Fruit fly (Drosophila melanogaster) whole organism, embryonic: Measurements from ENCODE around the gene NetB.
A peak's percentile ranks its signal among the peaks of the same experiment; 100 is the strongest.

Source experiments
- Abd-B ChIP-seq: fragments of 200-800 bp; sonication (Bioruptor generic); optimal IDR thresholded peaks from 2 replicates; lab custom pipeline; 2018; ENCODE audit warnings: missing biosample characterization, mild to moderate bottlenecking, missing genetic modification characterization, moderate library complexity
- Ada2b ChIP-seq: fragments of 200-800 bp; sonication (Bioruptor generic); IDR thresholded peaks from 2 replicates; pipeline ENCODE4 v1.3.6; 2022; ENCODE audit warnings: missing biosample characterization, missing genetic modification characterization
- Asciz ChIP-seq: fragments of 200-800 bp; sonication (Bioruptor generic); optimal IDR thresholded peaks from 2 replicates; lab custom pipeline; 2017; ENCODE audit warnings: missing biosample characterization, mild to moderate bottlenecking, missing genetic modification characterization, missing genetic modification reagents
- CG10209 ChIP-seq: fragments of 200-800 bp; sonication (Bioruptor generic); optimal IDR thresholded peaks from 3 replicates; lab custom pipeline; 2017; ENCODE audit warnings: missing biosample characterization, mild to moderate bottlenecking, missing genetic modification characterization, missing genetic modification reagents
- CG10267 ChIP-seq: fragments of 200-800 bp; sonication (Bioruptor generic); optimal IDR thresholded peaks from 2 replicates; lab custom pipeline; 2018; ENCODE audit warnings: missing biosample characterization, mild to moderate bottlenecking, missing genetic modification characterization, moderate library complexity
- CG10274 ChIP-seq: fragments of 200-800 bp; sonication (Bioruptor generic); optimal IDR thresholded peaks from 3 replicates; lab custom pipeline; 2017; ENCODE audit warnings: missing biosample characterization, mild to moderate bottlenecking, missing genetic modification characterization
- CG10979 ChIP-seq: fragments of 200-800 bp; sonication (Bioruptor generic); optimal IDR thresholded peaks from 2 replicates; lab custom pipeline; 2018; ENCODE audit warnings: missing biosample characterization, mild to moderate bottlenecking, missing genetic modification characterization, moderate library complexity
- CG14710 ChIP-seq: fragments of 200-800 bp; sonication (Bioruptor generic); optimal IDR thresholded peaks from 3 replicates; lab custom pipeline; 2019; ENCODE audit warnings: missing biosample characterization, mild to moderate bottlenecking, missing genetic modification characterization, moderate library complexity
- CG17359 ChIP-seq: fragments of 200-800 bp; sonication (Bioruptor generic); optimal IDR thresholded peaks from 3 replicates; lab custom pipeline; 2018; ENCODE audit warnings: missing biosample characterization, mild to moderate bottlenecking, missing genetic modification characterization, moderate library complexity
- CG2678 ChIP-seq: fragments of 200-800 bp; sonication (Bioruptor generic); optimal IDR thresholded peaks from 3 replicates; lab custom pipeline; 2019; ENCODE audit warnings: missing biosample characterization, mild to moderate bottlenecking, missing genetic modification characterization, moderate library complexity
- CG2712 ChIP-seq: fragments of 200-800 bp; optimal IDR thresholded peaks from 3 replicates; lab custom pipeline; 2019; ENCODE audit warnings: missing biosample characterization, mild to moderate bottlenecking, missing genetic modification characterization, moderate library complexity
- CG2889 ChIP-seq: fragments of 200-800 bp; sonication (Bioruptor generic); IDR thresholded peaks from 3 replicates; pipeline ENCODE4 v1.3.6; 2022; ENCODE audit warnings: missing biosample characterization, missing genetic modification characterization
- CG31441 ChIP-seq: fragments of 200-800 bp; sonication (Bioruptor generic); IDR thresholded peaks from 2 replicates; pipeline ENCODE4 v1.3.6; 2022; ENCODE audit warnings: missing biosample characterization, missing genetic modification characterization
- CG33213 ChIP-seq: fragments of 200-800 bp; sonication (Bioruptor generic); optimal IDR thresholded peaks from 3 replicates; lab custom pipeline; 2016; ENCODE audit warnings: missing biosample characterization, missing genetic modification characterization
- CG42726 ChIP-seq: fragments of 200-800 bp; sonication (Bioruptor generic); IDR thresholded peaks from 2 replicates; pipeline ENCODE4 v1.3.6; 2022; ENCODE audit warnings: missing biosample characterization, missing genetic modification characterization; ENCODE audit not compliant: partially characterized antibody
- CG4282 ChIP-seq: fragments of 200-800 bp; sonication (Bioruptor generic); optimal IDR thresholded peaks from 2 replicates; lab custom pipeline; 2016; ENCODE audit warnings: missing biosample characterization, missing genetic modification characterization
- CG6689 ChIP-seq: fragments of 200-800 bp; sonication (Bioruptor generic); IDR thresholded peaks from 2 replicates; pipeline ENCODE4 v1.3.6; 2022; ENCODE audit warnings: missing biosample characterization, missing genetic modification characterization
- CG8388 ChIP-seq: fragments of 200-800 bp; sonication (Bioruptor generic); optimal IDR thresholded peaks from 2 replicates; lab custom pipeline; 2019; ENCODE audit warnings: missing biosample characterization, mild to moderate bottlenecking, missing genetic modification characterization, moderate library complexity
- CG9215 ChIP-seq: fragments of 200-800 bp; sonication (Bioruptor generic); IDR thresholded peaks from 2 replicates; pipeline ENCODE4 v1.3.6; 2022; ENCODE audit warnings: missing biosample characterization, missing genetic modification characterization
- CG9797 ChIP-seq: fragments of 200-800 bp; sonication (Bioruptor generic); optimal IDR thresholded peaks from 3 replicates; lab custom pipeline; 2018; ENCODE audit warnings: missing biosample characterization, mild to moderate bottlenecking, missing genetic modification characterization
- Camta ChIP-seq: fragments of 200-800 bp; sonication (Bioruptor generic); optimal IDR thresholded peaks from 2 replicates; lab custom pipeline; 2016; ENCODE audit warnings: missing biosample characterization, missing genetic modification characterization
- D19A ChIP-seq: fragments of 200-800 bp; optimal IDR thresholded peaks from 3 replicates; lab custom pipeline; 2019; ENCODE audit warnings: missing biosample characterization, mild to moderate bottlenecking, missing genetic modification characterization, moderate library complexity
- Ets65A ChIP-seq: fragments of 200-800 bp; sonication (Bioruptor generic); peaks from one replicate; lab custom pipeline; 2016; ENCODE audit warnings: missing biosample characterization, missing genetic modification characterization
- Fer1 ChIP-seq: fragments of 200-800 bp; sonication (Bioruptor generic); optimal IDR thresholded peaks from 2 replicates; lab custom pipeline; 2017; ENCODE audit warnings: missing biosample characterization, mild to moderate bottlenecking, missing genetic modification characterization
- Fer3 ChIP-seq: fragments of 200-800 bp; sonication (Bioruptor generic); optimal IDR thresholded peaks from 2 replicates; lab custom pipeline; 2018; ENCODE audit warnings: missing biosample characterization, mild to moderate bottlenecking, missing genetic modification characterization, moderate library complexity
- HmgD ChIP-seq: fragments of 200-800 bp; sonication (Bioruptor generic); optimal IDR thresholded peaks from 3 replicates; lab custom pipeline; 2016; ENCODE audit warnings: missing biosample characterization, missing genetic modification characterization
- Hr39 ChIP-seq: fragments of >200 bp; optimal IDR thresholded peaks from 2 replicates; lab custom pipeline; 2017
- Lim3 ChIP-seq: fragments of 200-800 bp; sonication (Bioruptor generic); IDR thresholded peaks from 2 replicates; pipeline ENCODE4 v1.3.6; 2022; ENCODE audit warnings: missing biosample characterization, missing genetic modification characterization
- Mes4 ChIP-seq: fragments of 200-800 bp; sonication (Bioruptor generic); optimal IDR thresholded peaks from 2 replicates; lab custom pipeline; 2016; ENCODE audit warnings: missing biosample characterization, missing genetic modification characterization
- Neu2 ChIP-seq: fragments of 200-800 bp; sonication (Bioruptor generic); optimal IDR thresholded peaks from 3 replicates; lab custom pipeline; 2016; ENCODE audit warnings: missing biosample characterization, missing genetic modification characterization, borderline replicate concordance
- Poxn ChIP-seq: fragments of 200-800 bp; sonication (Bioruptor generic); IDR thresholded peaks from 2 replicates; pipeline ENCODE4 v1.3.6; 2022; ENCODE audit warnings: missing biosample characterization, missing genetic modification characterization
- Rfx ChIP-seq: fragments of 200-800 bp; sonication (Bioruptor generic); IDR thresholded peaks from 2 replicates; pipeline ENCODE4 v1.3.6; 2022; ENCODE audit warnings: missing biosample characterization, missing genetic modification characterization
- Xbp1 ChIP-seq: fragments of 200-800 bp; sonication (Bioruptor generic); optimal IDR thresholded peaks from 3 replicates; lab custom pipeline; 2016; ENCODE audit warnings: missing biosample characterization, mild to moderate bottlenecking, missing genetic modification characterization
- ase ChIP-seq: fragments of 200-800 bp; sonication (Bioruptor generic); IDR thresholded peaks from 3 replicates; pipeline ENCODE4 v1.3.6; 2022; ENCODE audit warnings: missing biosample characterization, missing genetic modification characterization
- crp ChIP-seq, 2 experiments: fragments of 200-800 bp; sonication (Bioruptor generic); optimal IDR thresholded peaks; 2 replicates in 1 of 2; 3 replicates in 1 of 2; lab custom pipeline; 2017; ENCODE audit warnings: missing biosample characterization in 2 of 2, missing genetic modification characterization in 2 of 2, mild to moderate bottlenecking in 1 of 2, moderate library complexity in 1 of 2
- disco-r ChIP-seq: fragments of 200-800 bp; sonication (Bioruptor generic); optimal IDR thresholded peaks from 2 replicates; lab custom pipeline; 2016; ENCODE audit warnings: missing biosample characterization, missing genetic modification characterization
- dysf ChIP-seq: fragments of 200-800 bp; sonication (Bioruptor generic); IDR thresholded peaks from 3 replicates; pipeline ENCODE4 v1.3.6; 2022; ENCODE audit warnings: missing biosample characterization, missing genetic modification characterization
- emc ChIP-seq: fragments of 200-800 bp; sonication (Bioruptor generic); optimal IDR thresholded peaks from 2 replicates; lab custom pipeline; 2016; ENCODE audit warnings: missing biosample characterization, missing genetic modification characterization
- gem ChIP-seq: fragments of 200-800 bp; sonication (Bioruptor generic); optimal IDR thresholded peaks from 2 replicates; lab custom pipeline; 2019; ENCODE audit warnings: missing biosample characterization, mild to moderate bottlenecking, missing genetic modification characterization, moderate library complexity
- klu ChIP-seq: fragments of 200-800 bp; sonication (Bioruptor generic); IDR thresholded peaks from 2 replicates; pipeline ENCODE4 v1.3.6; 2022; ENCODE audit warnings: missing biosample characterization, missing genetic modification characterization
- lab ChIP-seq: fragments of 200-800 bp; sonication (Bioruptor generic); optimal IDR thresholded peaks from 3 replicates; lab custom pipeline; 2017; ENCODE audit warnings: missing biosample characterization, missing genetic modification characterization, mild to moderate bottlenecking, moderate library complexity, missing genetic modification reagents
- mam ChIP-seq: fragments of 200-800 bp; sonication (Bioruptor generic); optimal IDR thresholded peaks from 3 replicates; lab custom pipeline; 2016; ENCODE audit warnings: missing biosample characterization, missing genetic modification characterization
- phol ChIP-seq: fragments of 200-800 bp; sonication (Bioruptor generic); optimal IDR thresholded peaks from 3 replicates; lab custom pipeline; 2018; ENCODE audit warnings: missing biosample characterization, mild to moderate bottlenecking, missing genetic modification characterization, moderate library complexity
- pum ChIP-seq: fragments of 200-800 bp; sonication (Bioruptor generic); optimal IDR thresholded peaks from 2 replicates; lab custom pipeline; 2016; ENCODE audit warnings: missing biosample characterization, missing genetic modification characterization
- ranshi ChIP-seq: fragments of 200-800 bp; sonication (Bioruptor generic); IDR thresholded peaks from 2 replicates; pipeline ENCODE4 v1.3.6; 2022; ENCODE audit warnings: missing biosample characterization, missing genetic modification characterization
- repo ChIP-seq: fragments of 200-800 bp; sonication (Bioruptor generic); optimal IDR thresholded peaks from 2 replicates; lab custom pipeline; 2016; ENCODE audit warnings: missing biosample characterization, missing genetic modification characterization
- row ChIP-seq: fragments of 200-800 bp; sonication (Bioruptor generic); IDR thresholded peaks from 3 replicates; pipeline ENCODE4 v1.3.6; 2022; ENCODE audit warnings: missing biosample characterization, missing genetic modification characterization
- seq ChIP-seq: fragments of 200-800 bp; sonication (Bioruptor generic); IDR thresholded peaks from 2 replicates; pipeline ENCODE4 v1.3.6; 2022; ENCODE audit warnings: missing biosample characterization, missing genetic modification characterization
- tap ChIP-seq: fragments of 200-800 bp; optimal IDR thresholded peaks from 3 replicates; lab custom pipeline; 2019; ENCODE audit warnings: missing biosample characterization, mild to moderate bottlenecking, missing genetic modification characterization, moderate library complexity
- unc-4 ChIP-seq: fragments of 200-800 bp; sonication (Bioruptor generic); IDR thresholded peaks from 2 replicates; pipeline ENCODE4 v1.3.6; 2022; ENCODE audit warnings: missing biosample characterization, missing genetic modification characterization; ENCODE audit not compliant: partially characterized antibody

The NetB gene

dm6 chrX:14738420-14738819 lies 10.8 kb downstream of the NetB start (continued):
- peak; percentile 28 for TF ChIP-seq CG17359 (tag; lab: Kevin White, UChicago)
- TF ChIP-seq CG33213 (GFP tag; lab: Kevin White, UChicago): no peak
- peak; percentile 2 for TF ChIP-seq CG14710 (tag; lab: Kevin White, UChicago)
- TF ChIP-seq Xbp1: peak; percentile 26
- TF ChIP-seq unc-4 (GFP tag; lab: Robert Waterston, UW): no peak
- no peak for TF ChIP-seq crp (GFP tag; optimal IDR thresholded peaks at IDR 0.05; lab: Kevin White, UChicago)
- TF ChIP-seq CG10979 (tag; lab: Kevin White, UChicago): peak; percentile 32
- peak; percentile 34 for TF ChIP-seq phol (tag; lab: Kevin White, UChicago)
- peak; percentile 30 for TF ChIP-seq CG2712 (tag; lab: Kevin White, UChicago)
- no peak for TF ChIP-seq CG42726 (GFP tag; lab: Robert Waterston, UW)
- TF ChIP-seq CG10274: no peak
- TF ChIP-seq CG2889 (GFP tag; lab: Robert Waterston, UW): no peak
- TF ChIP-seq row: 0 out of 3 replicates have a peak, but pooled peaks have one; percentile 26
- peak; percentile 29 for TF ChIP-seq pum (GFP tag; lab: Kevin White, UChicago)
- no peak for TF ChIP-seq CG9797 (GFP tag; lab: Kevin White, UChicago)
- TF ChIP-seq CG6689: 0 out of 2 replicates have a peak, but pooled peaks have one; percentile 16
- no peak for TF ChIP-seq Lim3 (GFP tag; lab: Robert Waterston, UW)
- TF ChIP-seq ranshi (GFP tag; lab: Robert Waterston, UW): 0 out of 2 replicates have a peak, but pooled peaks have one; percentile 44

DNA sequence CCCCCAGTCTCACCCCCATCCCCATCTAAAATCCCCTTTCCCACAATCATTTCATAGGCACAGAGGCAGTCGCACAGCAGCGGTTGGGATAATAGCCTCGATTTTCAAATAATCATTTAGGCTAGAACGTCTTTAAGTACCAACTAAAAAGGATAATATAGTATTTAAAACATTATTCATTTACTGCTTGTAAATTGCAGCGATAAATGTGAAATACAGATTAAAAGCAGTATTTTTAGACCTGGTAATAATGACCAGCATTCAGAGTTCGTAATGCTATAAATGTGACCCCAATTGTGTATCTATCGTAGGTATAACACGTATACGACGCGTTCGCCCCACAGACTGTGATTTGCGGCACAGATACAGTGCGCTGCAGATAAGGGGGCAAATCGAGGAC lies 21.6 kb downstream of the NetB start:
- peak; percentile 44 for TF ChIP-seq CG31441 (GFP tag; lab: Robert Waterston, UW)
- peak; percentile 72 for TF ChIP-seq CG2678 (tag; lab: Kevin White, UChicago)
- no peak for TF ChIP-seq Hr39 (lab: Kevin White, UChicago)
- peak; percentile 82 for TF ChIP-seq Ets65A
- peak; percentile 72 for TF ChIP-seq row
- TF ChIP-seq Camta (GFP tag; lab: Kevin White, UChicago): peak; percentile 2
- no peak for TF ChIP-seq CG9215 (GFP tag; lab: Robert Waterston, UW)
- peak; percentile 67 for TF ChIP-seq dysf (GFP tag; lab: Robert Waterston, UW)
- peak; percentile 64 for TF ChIP-seq Fer1 (GFP tag; lab: Kevin White, UChicago)
- TF ChIP-seq CG10267 (tag; lab: Kevin White, UChicago): peak; percentile 7
- TF ChIP-seq Ada2b: 0 out of 2 replicates have a peak, but pooled peaks have one; percentile 7
- TF ChIP-seq gem: peak; percentile 61
- TF ChIP-seq disco-r (GFP tag; lab: Kevin White, UChicago): no peak
- peak; percentile 40; the same call in 1 of the 2 replicates for TF ChIP-seq Rfx (GFP tag; lab: Robert Waterston, UW)
- TF ChIP-seq CG10979 (tag; lab: Kevin White, UChicago): peak; percentile 40
- no peak for TF ChIP-seq CG4282
- peak; percentile 41 for TF ChIP-seq D19A (tag; lab: Kevin White, UChicago)
- no peak for TF ChIP-seq CG42726 (GFP tag; lab: Robert Waterston, UW)
- peak; percentile 37 for TF ChIP-seq CG10209 (GFP tag; lab: Kevin White, UChicago)
- 0 out of 2 replicates have a peak, but pooled peaks have one; percentile 15 for TF ChIP-seq klu (GFP tag; lab: Robert Waterston, UW)
- no peak for TF ChIP-seq Neu2 (GFP tag; lab: Kevin White, UChicago)
- no peak for TF ChIP-seq Poxn (GFP tag; lab: Robert Waterston, UW)
- TF ChIP-seq seq (GFP tag; lab: Robert Waterston, UW): 0 out of 2 replicates have a peak, but pooled peaks have one; percentile 10
- no peak for TF ChIP-seq HmgD (GFP tag; lab: Kevin White, UChicago)
- TF ChIP-seq Asciz: peak; percentile 11
- TF ChIP-seq CG8388 (GFP tag; lab: Kevin White, UChicago): peak; percentile 21
- TF ChIP-seq tap (tag; lab: Kevin White, UChicago): peak; percentile 44
- no peak for TF ChIP-seq Mes4 (GFP tag; lab: Kevin White, UChicago)
- TF ChIP-seq repo: no peak
- no peak for TF ChIP-seq ase (GFP tag; lab: Robert Waterston, UW)
- TF ChIP-seq Fer3 (tag; lab: Kevin White, UChicago): peak; percentile 29
- TF ChIP-seq emc: no peak
- peak; percentile 73 for TF ChIP-seq lab
- no peak for TF ChIP-seq Abd-B (GFP tag; lab: Kevin White, UChicago)
- TF ChIP-seq mam (GFP tag; lab: Kevin White, UChicago): peak; percentile 1
